Fruit fly (Drosophila melanogaster) Kc167 (cell line): ENCODE measurements around the gene ATP8B.

ENCODE experiments used
- Myc ChIP-seq: fragments of >200 bp; optimal IDR thresholded peaks from 2 replicates; lab custom pipeline; 2017; ENCODE audit warnings: missing external identifiers
- Sin3A ChIP-seq: fragments of >200 bp; optimal IDR thresholded peaks from 2 replicates; lab custom pipeline; 2018; ENCODE audit warnings: missing external identifiers
- h ChIP-seq: fragments of >200 bp; optimal IDR thresholded peaks from 3 replicates; lab custom pipeline; 2018; ENCODE audit warnings: missing external identifiers
- insv ChIP-seq: fragments of >200 bp; optimal IDR thresholded peaks from 3 replicates; lab custom pipeline; 2018; ENCODE audit warnings: missing external identifiers
- psq ChIP-seq: fragments of >200 bp; optimal IDR thresholded peaks from 2 replicates; lab custom pipeline; 2017; ENCODE audit warnings: missing external identifiers
- ttk ChIP-seq: sonication (Bioruptor generic); optimal IDR thresholded peaks from 2 replicates; lab custom pipeline; 2017; ENCODE audit warnings: missing external identifiers

ATP8B gene

dm6 chr3R:12090549-12090948, at the start of gene ATP8B:
Gene ATP8B, minus strand, starts transcription at chr3R:12090612.
- TF ChIP-seq Sin3A (lab: Kevin White, UChicago) (no peak), Myc (no peak), psq (lab: Kevin White, UChicago) (no peak), h (lab: Kevin White, UChicago) (no peak), ttk (no peak), insv (lab: Kevin White, UChicago) (no peak)

dm6 chr3R:12128151-12128970, 37.9 kb upstream of the ATP8B start, which contains the start of gene CG4702:
Gene CG4702, minus strand, starts transcription at chr3R:12128201.
- no peak for TF ChIP-seq Sin3A (lab: Kevin White, UChicago)
- TF ChIP-seq ttk: no peak
- TF ChIP-seq psq (lab: Kevin White, UChicago): no peak
- TF ChIP-seq Myc: no peak
- TF ChIP-seq h (lab: Kevin White, UChicago): no peak
- no peak for TF ChIP-seq insv (lab: Kevin White, UChicago)

- TF ChIP-seq psq (lab: Kevin White, UChicago) (no peak), Sin3A (lab: Kevin White, UChicago) (no peak)
Observed at dm6 chr3R:12125431-12126027, 35.1 kb upstream of the ATP8B start.

dm6 chr3R:12124843-12125242, 34.4 kb upstream of the ATP8B start:
- no peak for TF ChIP-seq h (lab: Kevin White, UChicago)
- no peak for TF ChIP-seq psq (lab: Kevin White, UChicago)
- no peak for TF ChIP-seq Myc
- no peak for TF ChIP-seq ttk
- TF ChIP-seq Sin3A (lab: Kevin White, UChicago): no peak
- no peak for TF ChIP-seq insv (lab: Kevin White, UChicago)

dm6 chr3R:12121161-12121560, 30.7 kb upstream of the ATP8B start:
- TF ChIP-seq insv (lab: Kevin White, UChicago) (no peak), ttk (no peak), Sin3A (lab: Kevin White, UChicago) (no peak), h (lab: Kevin White, UChicago) (no peak), Myc (no peak), psq (lab: Kevin White, UChicago) (no peak)

- no peak for TF ChIP-seq ttk
- TF ChIP-seq h (lab: Kevin White, UChicago): no peak
- no peak for TF ChIP-seq insv (lab: Kevin White, UChicago)
- TF ChIP-seq psq (lab: Kevin White, UChicago): no peak
- TF ChIP-seq Myc: no peak
- no peak for TF ChIP-seq Sin3A (lab: Kevin White, UChicago)
Observed at dm6 chr3R:12113700-12114099, 23.3 kb upstream of the ATP8B start.

dm6 chr3R:12094588-12094987, 4.2 kb upstream of the ATP8B start, which contains the start of gene dpr17:
Gene dpr17, plus strand, starts transcription at chr3R:12094876.
- no peak for TF ChIP-seq ttk
- no peak for TF ChIP-seq Sin3A (lab: Kevin White, UChicago)
- no peak for TF ChIP-seq h (lab: Kevin White, UChicago)
- no peak for TF ChIP-seq insv (lab: Kevin White, UChicago)
- no peak for TF ChIP-seq psq (lab: Kevin White, UChicago)
- TF ChIP-seq Myc: no peak

- TF ChIP-seq insv (lab: Kevin White, UChicago): no peak
- no peak for TF ChIP-seq Sin3A (lab: Kevin White, UChicago)
- TF ChIP-seq ttk: no peak
- TF ChIP-seq psq (lab: Kevin White, UChicago): no peak
- TF ChIP-seq h (lab: Kevin White, UChicago): no peak
- no peak for TF ChIP-seq Myc
Observed at dm6 chr3R:12083537-12083936, 6.9 kb downstream of the ATP8B start.

dm6 chr3R:12080370-12080968, 9.9 kb downstream of the ATP8B start:
- no peak for TF ChIP-seq insv (lab: Kevin White, UChicago)
- TF ChIP-seq Sin3A (lab: Kevin White, UChicago): no peak
- TF ChIP-seq ttk: no peak
- no peak for TF ChIP-seq Myc
- TF ChIP-seq psq (lab: Kevin White, UChicago): no peak
- TF ChIP-seq h (lab: Kevin White, UChicago): no peak

dm6 chr3R:12078961-12079360, 11.5 kb downstream of the ATP8B start:
- TF ChIP-seq h (lab: Kevin White, UChicago): no peak
- TF ChIP-seq Myc: no peak
- TF ChIP-seq ttk: no peak
- TF ChIP-seq insv (lab: Kevin White, UChicago): no peak
- TF ChIP-seq Sin3A (lab: Kevin White, UChicago): no peak
- TF ChIP-seq psq (lab: Kevin White, UChicago): no peak

- no peak for TF ChIP-seq Sin3A (lab: Kevin White, UChicago)
- no peak for TF ChIP-seq insv (lab: Kevin White, UChicago)
- TF ChIP-seq Myc: no peak
- TF ChIP-seq h (lab: Kevin White, UChicago): no peak
- TF ChIP-seq psq (lab: Kevin White, UChicago): no peak
- no peak for TF ChIP-seq ttk
Observed at dm6 chr3R:12062844-12063243, 27.6 kb downstream of the ATP8B start, which contains the start of gene CG14740. Gene CG14740, minus strand, starts transcription at chr3R:12062944.

dm6 chr3R:12049113-12049512, 41.3 kb downstream of the ATP8B start, which contains the start of gene CG14739:
Gene CG14739, minus strand, starts transcription at chr3R:12049213.
- TF ChIP-seq psq (lab: Kevin White, UChicago) (no peak), h (lab: Kevin White, UChicago) (no peak), insv (lab: Kevin White, UChicago) (no peak)
